Fruit fly (Drosophila melanogaster) whole organism, embryonic: Measurements from ENCODE around the gene unc-4.
A peak's percentile ranks its signal among the peaks of the same experiment; 100 is the strongest.

ENCODE experiments used
- CG11504 ChIP-seq: fragments of 200-800 bp; sonication (Bioruptor generic); optimal IDR thresholded peaks from 3 replicates; lab custom pipeline; 2019; ENCODE audit warnings: missing biosample characterization, mild to moderate bottlenecking, missing genetic modification characterization, moderate library complexity
- CG11696 ChIP-seq: fragments of 200-800 bp; sonication (Bioruptor generic); IDR thresholded peaks from 2 replicates; pipeline ENCODE4 v1.3.6; 2022; ENCODE audit warnings: missing biosample characterization, missing genetic modification characterization
- CG12391 ChIP-seq: fragments of 200-800 bp; sonication (Bioruptor generic); optimal IDR thresholded peaks from 3 replicates; lab custom pipeline; 2018; ENCODE audit warnings: missing biosample characterization, mild to moderate bottlenecking, missing genetic modification characterization, moderate library complexity
- CG12769 ChIP-seq: fragments of 200-800 bp; sonication (Bioruptor generic); optimal IDR thresholded peaks from 2 replicates; lab custom pipeline; 2019; ENCODE audit warnings: missing biosample characterization, mild to moderate bottlenecking, missing genetic modification characterization, moderate library complexity
- CG13894 ChIP-seq: fragments of 200-800 bp; sonication (Bioruptor generic); optimal IDR thresholded peaks from 3 replicates; lab custom pipeline; 2018; ENCODE audit warnings: missing biosample characterization, mild to moderate bottlenecking, missing genetic modification characterization, moderate library complexity
- CG14710 ChIP-seq: fragments of 200-800 bp; sonication (Bioruptor generic); optimal IDR thresholded peaks from 3 replicates; lab custom pipeline; 2019; ENCODE audit warnings: missing biosample characterization, mild to moderate bottlenecking, missing genetic modification characterization, moderate library complexity
- CG16815 ChIP-seq: fragments of 200-800 bp; sonication (Bioruptor generic); optimal IDR thresholded peaks from 3 replicates; lab custom pipeline; 2017; ENCODE audit warnings: missing biosample characterization, mild to moderate bottlenecking, missing genetic modification characterization
- CG17328 ChIP-seq: fragments of 200-800 bp; sonication (Bioruptor generic); IDR thresholded peaks from 2 replicates; pipeline ENCODE4 v1.3.6; 2022; ENCODE audit warnings: missing biosample characterization, missing genetic modification characterization
- CG18262 ChIP-seq: fragments of 200-800 bp; optimal IDR thresholded peaks from 3 replicates; lab custom pipeline; 2019; ENCODE audit warnings: missing biosample characterization, mild to moderate bottlenecking, missing genetic modification characterization, moderate library complexity
- CG2678 ChIP-seq: fragments of 200-800 bp; sonication (Bioruptor generic); optimal IDR thresholded peaks from 3 replicates; lab custom pipeline; 2019; ENCODE audit warnings: missing biosample characterization, mild to moderate bottlenecking, missing genetic modification characterization, moderate library complexity
- CG2712 ChIP-seq: fragments of 200-800 bp; optimal IDR thresholded peaks from 3 replicates; lab custom pipeline; 2019; ENCODE audit warnings: missing biosample characterization, mild to moderate bottlenecking, missing genetic modification characterization, moderate library complexity
- CG32532 ChIP-seq: fragments of 200-800 bp; sonication (Bioruptor generic); IDR thresholded peaks from 2 replicates; pipeline ENCODE4 v1.3.6; 2022; ENCODE audit warnings: missing biosample characterization, missing genetic modification characterization
- CG3281 ChIP-seq: fragments of 200-800 bp; sonication (Bioruptor generic); optimal IDR thresholded peaks from 3 replicates; lab custom pipeline; 2017; ENCODE audit warnings: missing biosample characterization, mild to moderate bottlenecking, missing genetic modification characterization
- CG34376 ChIP-seq: fragments of 200-800 bp; sonication (Bioruptor generic); optimal IDR thresholded peaks from 2 replicates; lab custom pipeline; 2018; ENCODE audit warnings: missing biosample characterization, mild to moderate bottlenecking, missing genetic modification characterization
- CG4424 ChIP-seq: fragments of 200-800 bp; sonication (Bioruptor generic); optimal IDR thresholded peaks from 3 replicates; lab custom pipeline; 2016; ENCODE audit warnings: missing biosample characterization, missing genetic modification characterization
- CG5245 ChIP-seq: fragments of 200-800 bp; sonication (Bioruptor generic); optimal IDR thresholded peaks from 3 replicates; lab custom pipeline; 2016; ENCODE audit warnings: missing biosample characterization, missing genetic modification characterization
- CG7556 ChIP-seq: fragments of 200-800 bp; sonication (Bioruptor generic); optimal IDR thresholded peaks from 2 replicates; lab custom pipeline; 2017; ENCODE audit warnings: missing biosample characterization, mild to moderate bottlenecking, missing genetic modification characterization
- CG9727 ChIP-seq: fragments of 200-800 bp; sonication (Bioruptor generic); optimal IDR thresholded peaks from 3 replicates; lab custom pipeline; 2017; ENCODE audit warnings: missing biosample characterization, mild to moderate bottlenecking, missing genetic modification characterization
- CG9932 ChIP-seq: fragments of 200-800 bp; sonication (Bioruptor generic); IDR thresholded peaks from 2 replicates; pipeline ENCODE4 v1.3.6; 2022; ENCODE audit warnings: missing biosample characterization, missing genetic modification characterization
- CoRest ChIP-seq: fragments of 200-800 bp; sonication (Bioruptor generic); optimal IDR thresholded peaks from 3 replicates; lab custom pipeline; 2018; ENCODE audit warnings: missing biosample characterization, mild to moderate bottlenecking, missing genetic modification characterization, moderate library complexity
- GATAe ChIP-seq: fragments of 200-800 bp; sonication (Bioruptor generic); conservative IDR thresholded peaks from 2 replicates; pipeline ENCODE4 v1.3.6; 2022; ENCODE audit warnings: missing biosample characterization, missing genetic modification characterization
- Hmx ChIP-seq: fragments of 200-800 bp; sonication (Bioruptor generic); optimal IDR thresholded peaks from 2 replicates; lab custom pipeline; 2016; ENCODE audit warnings: missing biosample characterization, missing genetic modification characterization
- Hr51 ChIP-seq, 2 experiments: fragments of 200-800 bp; sonication (Bioruptor generic); optimal IDR thresholded peaks; 2 replicates in 1 of 2; 3 replicates in 1 of 2; lab custom pipeline; 2016 to 2018; ENCODE audit warnings: missing biosample characterization in 2 of 2, missing genetic modification characterization in 2 of 2, mild to moderate bottlenecking in 1 of 2, moderate library complexity in 1 of 2
- Rfx ChIP-seq: fragments of 200-800 bp; sonication (Bioruptor generic); IDR thresholded peaks from 2 replicates; pipeline ENCODE4 v1.3.6; 2022; ENCODE audit warnings: missing biosample characterization, missing genetic modification characterization
- Sry-δ ChIP-seq: fragments of 200-800 bp; sonication (Bioruptor generic); optimal IDR thresholded peaks from 2 replicates; lab custom pipeline; 2016; ENCODE audit warnings: missing biosample characterization, missing genetic modification characterization
- Xbp1 ChIP-seq: fragments of 200-800 bp; sonication (Bioruptor generic); optimal IDR thresholded peaks from 3 replicates; lab custom pipeline; 2016; ENCODE audit warnings: missing biosample characterization, mild to moderate bottlenecking, missing genetic modification characterization
- ci ChIP-seq: fragments of 200-800 bp; sonication (Bioruptor generic); IDR thresholded peaks from 3 replicates; pipeline ENCODE4 v1.3.6; 2022; ENCODE audit warnings: missing biosample characterization, missing genetic modification characterization
- gcm2 ChIP-seq: fragments of 200-800 bp; sonication (Bioruptor generic); optimal IDR thresholded peaks from 2 replicates; lab custom pipeline; 2016; ENCODE audit warnings: missing biosample characterization, missing genetic modification characterization
- gem ChIP-seq: fragments of 200-800 bp; sonication (Bioruptor generic); optimal IDR thresholded peaks from 2 replicates; lab custom pipeline; 2019; ENCODE audit warnings: missing biosample characterization, mild to moderate bottlenecking, missing genetic modification characterization, moderate library complexity
- grau ChIP-seq: fragments of 200-800 bp; optimal IDR thresholded peaks from 3 replicates; lab custom pipeline; 2019; ENCODE audit warnings: missing biosample characterization, mild to moderate bottlenecking, missing genetic modification characterization, moderate library complexity
- grn ChIP-seq: fragments of 200-800 bp; sonication (Bioruptor generic); optimal IDR thresholded peaks from 3 replicates; lab custom pipeline; 2017; ENCODE audit warnings: missing biosample characterization, missing genetic modification characterization
- lola ChIP-seq, 3 experiments: fragments of >200 bp in 2 of 3; fragments of 200-800 bp in 1 of 3; sonication (Bioruptor generic) in 1 of 3; optimal IDR thresholded peaks; 2 replicates each; lab custom pipeline; 2017 to 2019; ENCODE audit warnings: missing biosample characterization in 3 of 3, missing genetic modification characterization in 3 of 3, mild to moderate bottlenecking in 1 of 3, moderate library complexity in 1 of 3
- nmo ChIP-seq: fragments of 200-800 bp; sonication (Bioruptor generic); optimal IDR thresholded peaks from 2 replicates; lab custom pipeline; 2018; ENCODE audit warnings: missing biosample characterization, mild to moderate bottlenecking, missing genetic modification characterization, moderate library complexity
- pfk ChIP-seq: fragments of 200-800 bp; sonication (Bioruptor generic); optimal IDR thresholded peaks from 2 replicates; lab custom pipeline; 2018; ENCODE audit warnings: missing biosample characterization, mild to moderate bottlenecking, missing genetic modification characterization, moderate library complexity
- phol ChIP-seq: fragments of 200-800 bp; sonication (Bioruptor generic); optimal IDR thresholded peaks from 3 replicates; lab custom pipeline; 2018; ENCODE audit warnings: missing biosample characterization, mild to moderate bottlenecking, missing genetic modification characterization, moderate library complexity
- pros ChIP-seq: fragments of 200-800 bp; sonication (Bioruptor generic); optimal IDR thresholded peaks from 3 replicates; lab custom pipeline; 2019; ENCODE audit warnings: missing biosample characterization, mild to moderate bottlenecking, missing genetic modification characterization, moderate library complexity
- psq ChIP-seq: fragments of 200-800 bp; sonication (Bioruptor generic); optimal IDR thresholded peaks from 2 replicates; lab custom pipeline; 2017; ENCODE audit warnings: missing biosample characterization, missing genetic modification characterization
- sens ChIP-seq: fragments of 200-800 bp; sonication (Bioruptor generic); peaks from one replicate; lab custom pipeline; 2016; ENCODE audit warnings: missing biosample characterization, missing genetic modification characterization
- sim ChIP-seq: fragments of 200-800 bp; sonication (Bioruptor generic); IDR thresholded peaks from 2 replicates; pipeline ENCODE4 v1.3.6; 2022; ENCODE audit warnings: missing biosample characterization, missing genetic modification characterization
- slbo ChIP-seq: fragments of 200-800 bp; sonication (Bioruptor generic); IDR thresholded peaks from 2 replicates; pipeline ENCODE4 v1.3.6; 2022; ENCODE audit warnings: missing biosample characterization, missing genetic modification characterization
- vnd ChIP-seq: fragments of 200-800 bp; sonication (Bioruptor generic); IDR thresholded peaks from 3 replicates; pipeline ENCODE4 v1.3.6; 2022; ENCODE audit warnings: missing biosample characterization, missing genetic modification characterization; ENCODE audit not compliant: partially characterized antibody

unc-4 gene

DNA sequence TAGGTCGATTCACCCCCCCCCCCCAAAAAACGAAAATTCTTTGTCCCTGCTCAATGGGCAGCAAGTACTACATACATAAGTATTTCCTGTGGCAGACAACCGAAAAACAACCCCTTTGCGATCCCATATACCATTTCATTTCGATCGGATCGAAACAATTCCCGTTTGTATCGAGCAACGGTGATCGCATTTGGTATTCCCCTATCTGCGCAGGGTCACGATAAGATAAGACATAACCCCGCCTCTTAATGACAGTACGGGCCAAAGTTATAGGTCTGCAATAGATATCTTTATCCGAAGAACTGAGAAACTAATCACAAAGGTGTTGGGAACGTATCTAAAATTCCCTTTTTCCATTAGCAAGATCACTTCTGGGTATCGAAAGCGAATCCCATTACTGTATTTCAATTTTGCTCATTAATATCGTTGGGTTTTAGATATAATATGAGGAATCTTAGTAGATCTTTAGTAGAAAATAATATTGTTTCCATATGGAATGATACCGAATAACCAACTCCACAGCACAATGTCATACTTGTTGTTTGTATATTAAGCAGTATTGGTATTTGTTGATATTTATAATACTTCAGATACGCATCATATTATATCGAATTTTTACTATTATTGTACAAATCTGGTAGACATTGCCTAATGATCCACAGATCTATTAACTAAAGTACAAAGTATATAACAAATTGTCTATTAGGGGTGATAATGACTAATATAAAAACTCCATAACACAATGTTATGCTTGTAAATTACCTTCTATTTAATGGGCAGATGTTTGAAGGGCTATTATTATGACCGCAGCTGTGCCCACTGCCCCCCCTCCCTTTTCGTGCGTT is 27.1 kb upstream of the unc-4 start:
- TF ChIP-seq CG12769 (peak; percentile 13), gem (tag; lab: Kevin White, UChicago) (peak; percentile 24), sens (GFP tag; lab: Kevin White, UChicago) (peak; percentile 82), CG14710 (tag; lab: Kevin White, UChicago) (peak; percentile 14), GATAe (peak; percentile 53), pros (GFP tag; lab: Kevin White, UChicago) (peak; percentile 81), CG2712 (tag; lab: Kevin White, UChicago) (peak; percentile 10), sim (GFP tag; lab: Robert Waterston, UW) (no peak), slbo (GFP tag; lab: Robert Waterston, UW) (0 out of 2 replicates have a peak, but pooled peaks have one; percentile 24), phol (tag; lab: Kevin White, UChicago) (peak; percentile 6), CoRest (tag; lab: Kevin White, UChicago) (peak; percentile 23), pfk (GFP tag; lab: Kevin White, UChicago) (peak; percentile 49), Hr51 (GFP tag; optimal IDR thresholded peaks at IDR 0.05; lab: Kevin White, UChicago) (peak in 1 of 2 experiments; percentile 1), CG11504 (peak; percentile 30), CG32532 (GFP tag; lab: Robert Waterston, UW) (0 out of 2 replicates have a peak, but pooled peaks have one; percentile 24), CG18262 (tag; lab: Kevin White, UChicago) (peak; percentile 40), CG7556 (GFP tag; lab: Kevin White, UChicago) (peak; percentile 13), ci (GFP tag; lab: Robert Waterston, UW) (0 out of 3 replicates have a peak, but pooled peaks have one; percentile 25), CG17328 (GFP tag; lab: Robert Waterston, UW) (peak; percentile 15; the same call in 1 of the 2 replicates), vnd (GFP tag; lab: Robert Waterston, UW) (0 out of 3 replicates have a peak, but pooled peaks have one; percentile 9), CG13894 (tag; lab: Kevin White, UChicago) (peak; percentile 10), CG11696 (GFP tag; lab: Robert Waterston, UW) (peak; percentile 90), psq (GFP tag; lab: Kevin White, UChicago) (no peak), CG5245 (GFP tag; lab: Kevin White, UChicago) (no peak), Rfx (GFP tag; lab: Robert Waterston, UW) (0 out of 2 replicates have a peak, but pooled peaks have one; percentile 5), Sry-δ (no peak), gcm2 (no peak), CG34376 (GFP tag; lab: Kevin White, UChicago) (no peak), grau (tag; lab: Kevin White, UChicago) (peak; percentile 14), nmo (peak; percentile 13), CG9932 (GFP tag; lab: Robert Waterston, UW) (peak; percentile 44), CG9727 (GFP tag; lab: Kevin White, UChicago) (peak; percentile 37), Xbp1 (GFP tag; lab: Kevin White, UChicago) (no peak), lola (GFP tag; optimal IDR thresholded peaks at IDR 0.05; lab: Kevin White, UChicago) (peak in 1 of 3 experiments; percentile 20), CG4424 (GFP tag; lab: Kevin White, UChicago) (peak; percentile 26), CG3281 (GFP tag; lab: Kevin White, UChicago) (no peak), grn (GFP tag; lab: Kevin White, UChicago) (peak; percentile 79), CG12391 (tag; lab: Kevin White, UChicago) (peak; percentile 15), Hmx (GFP tag; lab: Kevin White, UChicago) (no peak), CG16815 (peak; percentile 18), CG2678 (tag; lab: Kevin White, UChicago) (peak; percentile 19)
